Worm (Caenorhabditis elegans) whole organism, L1 larva: Measurements from ENCODE around the gene ctsa-3.1.
A peak's percentile ranks its signal among the peaks of the same experiment; 100 is the strongest.

ENCODE experiments used
- C04F5.9 ChIP-seq: sonication (generic microtip); optimal IDR thresholded peaks from 2 replicates; lab custom pipeline; 2016; ENCODE audit warnings: missing genetic modification characterization, missing compliant biosample characterization
- C16A3.4 ChIP-seq: fragments of 150-350 bp; optimal IDR thresholded peaks from 2 replicates; lab custom pipeline; 2014; ENCODE audit warnings: missing biosample characterization, missing genetic modification characterization
- C34B4.2 ChIP-seq: sonication (generic microtip); optimal IDR thresholded peaks from 2 replicates; lab custom pipeline; 2017; ENCODE audit warnings: mild to moderate bottlenecking, missing genetic modification characterization, missing compliant biosample characterization
- F16B12.6 ChIP-seq: fragments of 150-350 bp; optimal IDR thresholded peaks from 2 replicates; lab custom pipeline; 2014; ENCODE audit warnings: missing biosample characterization, missing genetic modification characterization
- aha-1 ChIP-seq: fragments of 150-350 bp; optimal IDR thresholded peaks from 2 replicates; lab custom pipeline; 2014; ENCODE audit warnings: missing biosample characterization, missing genetic modification characterization
- alr-1 ChIP-seq: fragments of 200-800 bp; sonication (Bioruptor generic); optimal IDR thresholded peaks from 2 replicates; lab custom pipeline; 2018; ENCODE audit warnings: borderline replicate concordance, mild to moderate bottlenecking, missing genetic modification characterization, missing compliant biosample characterization
- aly-2 ChIP-seq: fragments of 150-350 bp; optimal IDR thresholded peaks from 2 replicates; lab custom pipeline; 2014; ENCODE audit warnings: missing biosample characterization, missing genetic modification characterization
- blmp-1 ChIP-seq: fragments of 150-350 bp; optimal IDR thresholded peaks from 2 replicates; lab custom pipeline; 2014; ENCODE audit warnings: missing biosample characterization, missing genetic modification characterization
- ceh-63 ChIP-seq: fragments of 200-800 bp; sonication (Bioruptor generic); optimal IDR thresholded peaks from 2 replicates; lab custom pipeline; 2018; ENCODE audit warnings: mild to moderate bottlenecking, missing genetic modification characterization, missing compliant biosample characterization
- ceh-8 ChIP-seq: fragments of 200-800 bp; sonication (Bioruptor generic); optimal IDR thresholded peaks from 2 replicates; lab custom pipeline; 2018; ENCODE audit warnings: mild to moderate bottlenecking, missing genetic modification characterization, moderate library complexity, missing compliant biosample characterization
- dpl-1 ChIP-seq, 3 experiments: fragments of 150-350 bp in 2 of 3; sonication (generic microtip) in 1 of 3; optimal IDR thresholded peaks; 2 replicates each; lab custom pipeline; 2014 to 2017; ENCODE audit warnings: missing biosample characterization in 3 of 3, missing genetic modification characterization in 3 of 3, missing genetic modification reagents in 3 of 3
- efl-1 ChIP-seq, 4 experiments: fragments of 150-350 bp; optimal IDR thresholded peaks in 3 of 4; peaks in 1 of 4; 1 replicate in 1 of 4; 2 replicates in 3 of 4; lab custom pipeline; 2014; ENCODE audit warnings: missing biosample characterization in 2 of 4, missing genetic modification characterization in 2 of 4, missing genetic modification reagents in 2 of 4
- efl-3 ChIP-seq: fragments of 200-800 bp; sonication (Bioruptor generic); optimal IDR thresholded peaks from 2 replicates; lab custom pipeline; 2018; ENCODE audit warnings: mild to moderate bottlenecking, missing genetic modification characterization, missing compliant biosample characterization
- egl-27 ChIP-seq, 2 experiments: fragments of 150-350 bp in 1 of 2; sonication (generic microtip); optimal IDR thresholded peaks; 3 replicates each; lab custom pipeline; 2017 to 2018; ENCODE audit warnings: missing biosample characterization in 2 of 2, missing genetic modification characterization in 2 of 2, missing genetic modification reagents in 2 of 2
- elt-2 ChIP-seq: sonication (generic microtip); optimal IDR thresholded peaks from 2 replicates; lab custom pipeline; 2016; ENCODE audit warnings: missing genetic modification characterization, mild to moderate bottlenecking, inconsistent platforms, missing compliant biosample characterization, missing genetic modification reagents
- elt-3 ChIP-seq, 6 experiments: fragments of 150-350 bp in 1 of 6; sonication (generic microtip); optimal IDR thresholded peaks; 2 replicates each; lab custom pipeline; 2017 to 2018; ENCODE audit warnings: missing biosample characterization in 6 of 6, missing genetic modification characterization in 6 of 6, inconsistent platforms in 1 of 6
- ets-5 ChIP-seq: fragments of 200-800 bp; sonication (Bioruptor generic); IDR thresholded peaks from 2 replicates; pipeline ENCODE4 v1.3.6; 2022; ENCODE audit warnings: missing genetic modification characterization, missing compliant biosample characterization
- fkh-10 ChIP-seq: sonication (generic microtip); optimal IDR thresholded peaks from 2 replicates; lab custom pipeline; 2017; ENCODE audit warnings: missing biosample characterization, missing genetic modification reagents, missing genetic modification characterization
- fkh-4 ChIP-seq: sonication (generic microtip); optimal IDR thresholded peaks from 2 replicates; lab custom pipeline; 2016; ENCODE audit warnings: missing compliant biosample characterization, missing genetic modification characterization, borderline replicate concordance
- fkh-8 ChIP-seq: sonication (generic microtip); optimal IDR thresholded peaks from 2 replicates; lab custom pipeline; 2016; ENCODE audit warnings: mild to moderate bottlenecking, missing genetic modification characterization, missing compliant biosample characterization
- fos-1 ChIP-seq: fragments of 150-350 bp; optimal IDR thresholded peaks from 2 replicates; lab custom pipeline; 2014; ENCODE audit warnings: missing biosample characterization, missing genetic modification characterization
- grh-1 ChIP-seq: fragments of 200-800 bp; sonication (Bioruptor generic); IDR thresholded peaks from 2 replicates; pipeline ENCODE4 v1.3.6; 2022; ENCODE audit warnings: missing genetic modification reagents, missing genetic modification characterization, missing compliant biosample characterization
- hlh-17 ChIP-seq: fragments of 200-800 bp; sonication (Bioruptor generic); optimal IDR thresholded peaks from 2 replicates; lab custom pipeline; 2018; ENCODE audit warnings: missing genetic modification characterization, mild to moderate bottlenecking, missing compliant biosample characterization, moderate library complexity, borderline replicate concordance
- hpl-2 ChIP-seq: fragments of 150-350 bp; optimal IDR thresholded peaks from 2 replicates; lab custom pipeline; 2014; ENCODE audit warnings: missing biosample characterization, missing genetic modification reagents, missing genetic modification characterization
- isw-1 ChIP-seq: fragments of 200-800 bp; sonication (Bioruptor generic); IDR thresholded peaks from 2 replicates; pipeline ENCODE4 v1.3.6; 2022; ENCODE audit warnings: missing genetic modification characterization, missing compliant biosample characterization
- lin-13 ChIP-seq: fragments of 150-350 bp; optimal IDR thresholded peaks from 2 replicates; lab custom pipeline; 2014; ENCODE audit warnings: missing biosample characterization, missing genetic modification reagents, missing genetic modification characterization
- lin-14 ChIP-seq: fragments of 200-800 bp; sonication (Bioruptor generic); optimal IDR thresholded peaks from 2 replicates; lab custom pipeline; 2018; ENCODE audit warnings: mild to moderate bottlenecking, missing genetic modification characterization, moderate library complexity, missing compliant biosample characterization
- lin-15B ChIP-seq: fragments of 150-350 bp; sonication (generic microtip); optimal IDR thresholded peaks from 3 replicates; lab custom pipeline; 2014; ENCODE audit warnings: missing biosample characterization, missing genetic modification characterization
- lin-39 ChIP-seq: fragments of 150-350 bp; optimal IDR thresholded peaks from 2 replicates; lab custom pipeline; 2014; ENCODE audit warnings: missing biosample characterization, missing genetic modification reagents, missing genetic modification characterization
- lsy-2 ChIP-seq, 2 experiments: fragments of 150-350 bp; optimal IDR thresholded peaks; 2 replicates each; lab custom pipeline; 2014; ENCODE audit warnings: missing biosample characterization in 2 of 2, missing genetic modification characterization in 2 of 2
- mab-9 ChIP-seq: fragments of 200-800 bp; sonication (Bioruptor generic); IDR thresholded peaks from 2 replicates; pipeline ENCODE4 v1.3.6; 2022; ENCODE audit warnings: missing genetic modification reagents, missing genetic modification characterization, missing compliant biosample characterization
- mef-2 ChIP-seq: fragments of 150-350 bp; optimal IDR thresholded peaks from 2 replicates; lab custom pipeline; 2014; ENCODE audit warnings: missing biosample characterization, missing genetic modification characterization
- mep-1 ChIP-seq: fragments of 150-350 bp; optimal IDR thresholded peaks from 2 replicates; lab custom pipeline; 2014; ENCODE audit warnings: missing biosample characterization, missing genetic modification characterization
- nhr-11 ChIP-seq: fragments of 150-350 bp; optimal IDR thresholded peaks from 2 replicates; lab custom pipeline; 2014; ENCODE audit warnings: missing biosample characterization, missing genetic modification characterization
- nhr-20 ChIP-seq: sonication (generic microtip); optimal IDR thresholded peaks from 2 replicates; lab custom pipeline; 2016; ENCODE audit warnings: mild to moderate bottlenecking, missing genetic modification characterization, missing compliant biosample characterization
- nhr-28 ChIP-seq: fragments of 150-350 bp; optimal IDR thresholded peaks from 2 replicates; lab custom pipeline; 2014; ENCODE audit warnings: missing biosample characterization, missing genetic modification characterization
- nhr-47 ChIP-seq: sonication (generic microtip); optimal IDR thresholded peaks from 2 replicates; lab custom pipeline; 2016; ENCODE audit warnings: mild to moderate bottlenecking, missing genetic modification characterization, moderate library complexity, missing compliant biosample characterization
- nhr-71 ChIP-seq: sonication (generic microtip); optimal IDR thresholded peaks from 2 replicates; lab custom pipeline; 2016; ENCODE audit warnings: mild to moderate bottlenecking, missing genetic modification characterization, moderate library complexity, missing compliant biosample characterization
- nhr-76 ChIP-seq: sonication (generic microtip); optimal IDR thresholded peaks from 2 replicates; lab custom pipeline; 2017; ENCODE audit warnings: missing biosample characterization, missing genetic modification characterization
- nhr-77 ChIP-seq: fragments of 150-350 bp; optimal IDR thresholded peaks from 2 replicates; lab custom pipeline; 2014; ENCODE audit warnings: missing biosample characterization, missing genetic modification characterization
- skn-1 ChIP-seq: fragments of 150-350 bp; optimal IDR thresholded peaks from 2 replicates; lab custom pipeline; 2014; ENCODE audit warnings: missing biosample characterization, missing genetic modification characterization
- snu-23 ChIP-seq: sonication (generic microtip); optimal IDR thresholded peaks from 2 replicates; lab custom pipeline; 2016; ENCODE audit warnings: missing genetic modification characterization, missing compliant biosample characterization
- sox-4 ChIP-seq: sonication (generic microtip); optimal IDR thresholded peaks from 2 replicates; lab custom pipeline; 2016; ENCODE audit warnings: missing genetic modification characterization, missing compliant biosample characterization
- sptf-1 ChIP-seq: fragments of 150-350 bp; optimal IDR thresholded peaks from 2 replicates; lab custom pipeline; 2014; ENCODE audit warnings: missing biosample characterization, missing genetic modification characterization
- sup-37 ChIP-seq: fragments of 200-800 bp; sonication (Bioruptor generic); optimal IDR thresholded peaks from 2 replicates; lab custom pipeline; 2018; ENCODE audit warnings: mild to moderate bottlenecking, missing genetic modification characterization, missing compliant biosample characterization
- swsn-7 ChIP-seq: sonication (generic microtip); optimal IDR thresholded peaks from 2 replicates; lab custom pipeline; 2016; ENCODE audit warnings: missing genetic modification characterization, missing compliant biosample characterization
- tbx-2 ChIP-seq: sonication (generic microtip); optimal IDR thresholded peaks from 2 replicates; lab custom pipeline; 2016; ENCODE audit warnings: missing genetic modification characterization, missing compliant biosample characterization
- tlp-1 ChIP-seq: fragments of 150-350 bp; optimal IDR thresholded peaks from 2 replicates; lab custom pipeline; 2014; ENCODE audit warnings: missing biosample characterization, missing genetic modification characterization
- unc-130 ChIP-seq: fragments of 150-350 bp; optimal IDR thresholded peaks from 2 replicates; lab custom pipeline; 2017; ENCODE audit warnings: missing biosample characterization, missing genetic modification characterization, inconsistent platforms
- unc-30 ChIP-seq: sonication (generic microtip); optimal IDR thresholded peaks from 2 replicates; lab custom pipeline; 2017; ENCODE audit warnings: missing biosample characterization, missing genetic modification characterization
- unc-98 ChIP-seq: fragments of 200-800 bp; sonication (Bioruptor generic); IDR thresholded peaks from 2 replicates; pipeline ENCODE4 v1.3.6; 2022; ENCODE audit warnings: missing genetic modification characterization, missing compliant biosample characterization

ctsa-3.1 gene

DNA sequence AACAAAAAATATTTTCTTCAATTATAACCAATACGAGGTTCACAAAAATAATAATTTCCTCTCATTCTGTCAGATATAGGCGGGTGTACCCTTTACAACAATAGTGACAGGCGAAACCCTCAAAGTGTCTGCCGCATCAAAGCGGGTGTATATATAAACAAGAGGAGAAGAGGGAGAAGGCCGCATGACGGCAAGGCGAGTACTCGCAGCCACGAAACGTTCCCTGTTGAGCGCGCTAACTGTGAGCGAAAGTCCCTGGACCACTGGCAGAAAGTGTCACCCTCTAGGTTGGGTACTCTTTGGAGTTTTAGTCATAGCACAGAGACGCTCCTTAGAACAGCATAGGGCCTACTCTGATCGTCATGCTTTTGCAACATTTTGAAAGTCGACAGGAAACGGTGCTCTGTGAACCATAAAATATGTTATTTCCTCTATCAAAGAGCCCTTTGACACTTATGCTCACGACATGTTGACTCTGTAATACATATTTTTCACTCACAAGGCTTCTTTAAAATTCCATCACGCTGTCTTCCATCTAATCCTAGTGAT lies 32.5 kb upstream of the ctsa-3.1 start, which contains the start of gene pcrg-1 (continued):
- TF ChIP-seq unc-130 (tag; lab: Kevin White, UChicago), result peak; percentile 24
- peak; percentile 82 for TF ChIP-seq snu-23 (GFP tag; lab: Kevin White, UChicago)
- peak; percentile 54 to 81 for TF ChIP-seq lsy-2 (tag; optimal IDR thresholded peaks at IDR 0.05; lab: Kevin White, UChicago)
- TF ChIP-seq lin-14 (GFP tag; lab: Kevin White, UChicago), result peak; percentile 86
- TF ChIP-seq C34B4.2 (tag; lab: Kevin White, UChicago), result no peak
- peak; percentile 90 for TF ChIP-seq nhr-47
- no peak for TF ChIP-seq hpl-2
- TF ChIP-seq nhr-20 (tag; lab: Kevin White, UChicago), result peak; percentile 89
- TF ChIP-seq C16A3.4, result peak; percentile 73
- peak; percentile 42 for TF ChIP-seq isw-1
- TF ChIP-seq dpl-1 (GFP tag; optimal IDR thresholded peaks at IDR 0.05; lab: Kevin White, UChicago), result peak; percentile 45 to 59 (median 56)
- TF ChIP-seq ceh-63 (GFP tag; lab: Kevin White, UChicago), result peak; percentile 67
- TF ChIP-seq aly-2, result peak; percentile 36
- TF ChIP-seq sptf-1 (tag; lab: Kevin White, UChicago), result no peak
- peak; percentile 61 for TF ChIP-seq efl-3 (GFP tag; lab: Kevin White, UChicago)
- peak; percentile 7 for TF ChIP-seq blmp-1 (tag; lab: Kevin White, UChicago)
- peak; percentile 71 for TF ChIP-seq lin-39 (tag; lab: Kevin White, UChicago)
- TF ChIP-seq tlp-1 (tag; lab: Kevin White, UChicago), result no peak
- no peak for TF ChIP-seq hlh-17 (GFP tag; lab: Kevin White, UChicago)
- TF ChIP-seq fos-1 (tag; lab: Kevin White, UChicago), result peak; percentile 57
- TF ChIP-seq nhr-28 (tag; lab: Kevin White, UChicago), result no peak
- peak; percentile 83 for TF ChIP-seq tbx-2 (tag; lab: Kevin White, UChicago)
- peak; percentile 36 for TF ChIP-seq sox-4 (tag; lab: Kevin White, UChicago)
- TF ChIP-seq fkh-10, result no peak
- peak; percentile 72 for TF ChIP-seq ceh-8 (GFP tag; lab: Kevin White, UChicago)
- TF ChIP-seq nhr-76, result peak; percentile 51
- TF ChIP-seq lin-13, result peak; percentile 64
- peak; percentile 59 for TF ChIP-seq C04F5.9 (tag; lab: Kevin White, UChicago)
- peak; percentile 74 for TF ChIP-seq mep-1 (tag; lab: Kevin White, UChicago)
- TF ChIP-seq nhr-77 (tag; lab: Kevin White, UChicago), result peak; percentile 41
- TF ChIP-seq elt-3 (tag; optimal IDR thresholded peaks at IDR 0.05; lab: Kevin White, UChicago), result peak in 2 of 6 experiments; percentile 36 to 83
- peak; percentile 84 for TF ChIP-seq sup-37 (GFP tag; lab: Kevin White, UChicago)
- TF ChIP-seq alr-1, result no peak
- TF ChIP-seq nhr-71 (tag; lab: Kevin White, UChicago), result peak; percentile 89
- peak; percentile 23 for TF ChIP-seq mef-2 (tag; lab: Kevin White, UChicago)
- no peak for TF ChIP-seq lin-15B (tag; lab: Kevin White, UChicago)
- TF ChIP-seq aha-1 (tag; lab: Kevin White, UChicago), result no peak
- TF ChIP-seq F16B12.6 (tag; lab: Kevin White, UChicago), result peak; percentile 8
- TF ChIP-seq grh-1 (GFP tag; lab: Robert Waterston, UW), result peak; percentile 77
- no peak for TF ChIP-seq unc-30 (tag; lab: Kevin White, UChicago)
- no peak for TF ChIP-seq fkh-4 (tag; lab: Kevin White, UChicago)
- TF ChIP-seq elt-2 (tag; lab: Kevin White, UChicago), result peak; percentile 76
- 0 out of 2 replicates have a peak, but pooled peaks have one; percentile 9 for TF ChIP-seq unc-98
- no peak for TF ChIP-seq skn-1 (tag; lab: Kevin White, UChicago)
- peak; percentile 72 for TF ChIP-seq mab-9
- TF ChIP-seq nhr-11 (tag; lab: Kevin White, UChicago), result no peak
- peak; percentile 86 for TF ChIP-seq swsn-7 (tag; lab: Kevin White, UChicago)
- peak; percentile 58 to 75 for TF ChIP-seq efl-1 (optimal IDR thresholded peaks at IDR 0.05; lab: Kevin White, UChicago)
- TF ChIP-seq efl-1 (GFP tag; optimal IDR thresholded peaks at IDR 0.05 in 1 of 2; lab: Kevin White, UChicago), result peak; percentile 58 to 97
- TF ChIP-seq egl-27 (tag; optimal IDR thresholded peaks at IDR 0.05; lab: Kevin White, UChicago), result no peak
- TF ChIP-seq ets-5, result no peak
- no peak for TF ChIP-seq fkh-8 (tag; lab: Kevin White, UChicago)
